Worm (Caenorhabditis elegans): Measurements from ENCODE around the gene nhr-100.

ce11 chrIV:9690644-9691043, 37.8 kb upstream of the nhr-100 start, which contains the start of gene sdz-36:
- no peak for TF ChIP-seq snpc-4 (GFP tag; optimal IDR thresholded peaks at IDR 0.05)
- no peak for TF ChIP-seq snpc-4 (tag; optimal IDR thresholded peaks at IDR 0.05)
- TF ChIP-seq xnd-1 (tag; optimal IDR thresholded peaks at IDR 0.05): no peak
- TF ChIP-seq ceh-58 (GFP tag; IDR thresholded peaks at IDR 0.05): no peak
- TF ChIP-seq rec-8 (tag; optimal IDR thresholded peaks at IDR 0.05): no peak
- no peak for TF ChIP-seq attf-3 (GFP tag; conservative IDR thresholded peaks at IDR 0.05)
- no peak for TF ChIP-seq dpl-1 (GFP tag; optimal IDR thresholded peaks at IDR 0.05)
